Fruit fly (Drosophila melanogaster) whole organism, prepupa: ENCODE measurements around the gene pasi1.

Experiments
- CG16779 ChIP-seq: fragments of 200-800 bp; sonication (Bioruptor generic); optimal IDR thresholded peaks from 3 replicates; lab custom pipeline; 2017; ENCODE audit warnings: missing biosample characterization, mild to moderate bottlenecking, missing genetic modification characterization
- CG6792 ChIP-seq: fragments of 200-800 bp; sonication (Bioruptor generic); optimal IDR thresholded peaks from 3 replicates; lab custom pipeline; 2016; ENCODE audit warnings: missing biosample characterization, missing genetic modification characterization
- Hr39 ChIP-seq: fragments of 200-800 bp; sonication (Bioruptor generic); optimal IDR thresholded peaks from 2 replicates; lab custom pipeline; 2016; ENCODE audit warnings: missing biosample characterization, missing genetic modification characterization
- OdsH ChIP-seq: fragments of 200-800 bp; sonication (Bioruptor generic); optimal IDR thresholded peaks from 3 replicates; lab custom pipeline; 2016; ENCODE audit warnings: missing biosample characterization, missing genetic modification characterization
- Sox102F ChIP-seq: fragments of 200-800 bp; sonication (Bioruptor generic); optimal IDR thresholded peaks from 2 replicates; lab custom pipeline; 2016; ENCODE audit warnings: missing biosample characterization, mild to moderate bottlenecking, missing genetic modification characterization
- pdm3 ChIP-seq: fragments of 200-800 bp; sonication (Bioruptor generic); optimal IDR thresholded peaks from 3 replicates; lab custom pipeline; 2016; ENCODE audit warnings: missing biosample characterization, missing genetic modification characterization
- spab ChIP-seq: fragments of 200-800 bp; sonication (Bioruptor generic); optimal IDR thresholded peaks from 2 replicates; lab custom pipeline; 2017; ENCODE audit warnings: missing biosample characterization, mild to moderate bottlenecking, missing genetic modification characterization, missing genetic modification reagents
- vri ChIP-seq: fragments of 200-800 bp; sonication (Bioruptor generic); optimal IDR thresholded peaks from 3 replicates; lab custom pipeline; 2016; ENCODE audit warnings: missing biosample characterization, mild to moderate bottlenecking, missing genetic modification characterization

DNA sequence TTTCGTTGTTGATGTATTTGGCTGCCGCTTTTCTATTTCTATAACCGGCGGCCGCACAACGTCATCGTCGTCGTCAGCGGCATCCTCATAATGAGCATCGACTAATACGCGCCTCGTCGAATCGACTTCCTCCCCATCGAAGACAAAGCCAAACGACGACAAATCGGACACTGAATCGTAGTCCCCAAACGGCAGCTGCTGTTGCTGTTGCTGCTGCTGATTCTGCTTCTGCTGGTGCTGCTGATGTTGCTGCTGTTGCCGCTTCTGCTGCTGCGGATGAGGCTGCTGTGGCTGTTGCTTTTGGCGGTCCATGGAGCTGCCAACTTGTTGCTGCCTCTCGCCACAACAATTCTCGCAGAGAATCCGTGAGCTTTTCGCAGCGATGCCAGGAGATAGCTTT, 11.7 kb upstream of the pasi1 start:
- no peak for TF ChIP-seq Sox102F (GFP tag; lab: Kevin White, UChicago)
- no peak for TF ChIP-seq OdsH (GFP tag; lab: Kevin White, UChicago)
- no peak for TF ChIP-seq CG16779 (tag; lab: Kevin White, UChicago)
- TF ChIP-seq spab, result no peak
- TF ChIP-seq pdm3 (GFP tag; lab: Kevin White, UChicago), result no peak
- TF ChIP-seq CG6792, result no peak
- TF ChIP-seq vri, result no peak
- TF ChIP-seq Hr39 (GFP tag; lab: Kevin White, UChicago), result no peak
